Worm (Caenorhabditis elegans): Measurements from ENCODE around the gene C49C3.9.

C49C3.9 gene

DNA sequence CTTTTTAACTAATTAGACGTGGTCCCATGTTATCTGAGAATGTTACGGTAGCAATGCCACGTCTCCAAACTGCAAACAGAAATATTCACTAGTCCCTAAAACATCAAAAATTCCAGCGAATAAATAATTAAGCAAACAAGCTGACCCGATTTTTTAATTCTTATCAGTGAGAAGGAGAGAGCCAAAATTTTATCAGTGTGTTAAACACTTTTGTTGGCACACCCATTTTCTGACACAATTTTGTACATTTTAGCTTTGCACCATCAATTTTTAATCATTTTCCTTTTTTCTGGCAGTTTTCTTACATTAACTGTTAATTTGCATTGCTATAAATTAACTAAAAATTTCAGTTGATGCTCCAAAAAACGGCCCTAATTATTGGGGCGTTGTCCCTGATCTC is 21.7 kb downstream of the C49C3.9 start, which contains the start of gene C49C3.4:
Gene C49C3.4 (plus strand): TSS at position 351 of the 400 bp plus-strand sequence.
- TF ChIP-seq nhr-67 (tag; optimal IDR thresholded peaks at IDR 0.05) (no peak), ceh-82 (tag; optimal IDR thresholded peaks at IDR 0.05) (no peak), pha-4 (tag; optimal IDR thresholded peaks at IDR 0.05) (no peak), lsy-12 (tag; optimal IDR thresholded peaks at IDR 0.05) (no peak), elt-2 (tag; optimal IDR thresholded peaks at IDR 0.05) (peak; percentile 70), ama-1 (optimal IDR thresholded peaks at IDR 0.05) (no peak), sea-2 (GFP tag; optimal IDR thresholded peaks at IDR 0.05) (no peak), mml-1 (tag; optimal IDR thresholded peaks at IDR 0.05) (no peak), snpc-4 (tag; optimal IDR thresholded peaks at IDR 0.05) (no peak), unc-62 (GFP tag; optimal IDR thresholded peaks at IDR 0.05) (no peak), aly-2 (tag; optimal IDR thresholded peaks at IDR 0.05) (no peak), pqm-1 (tag; optimal IDR thresholded peaks at IDR 0.05) (peak; percentile 20), R02D3.7 (tag; optimal IDR thresholded peaks at IDR 0.05) (no peak), ZK546.5 (tag; optimal IDR thresholded peaks at IDR 0.05) (no peak), lin-39 (tag; optimal IDR thresholded peaks at IDR 0.05) (no peak), ztf-11 (tag; optimal IDR thresholded peaks at IDR 0.05) (no peak)

- TF ChIP-seq fkh-10 (GFP tag; optimal IDR thresholded peaks at IDR 0.05) = no peak
- no peak for TF ChIP-seq elt-2 (tag; optimal IDR thresholded peaks at IDR 0.05)
- no peak for TF ChIP-seq pha-4 (tag; optimal IDR thresholded peaks at IDR 0.05)
- TF ChIP-seq elt-1 (tag; optimal IDR thresholded peaks at IDR 0.05) = no peak
- no peak for TF ChIP-seq jun-1 (tag; optimal IDR thresholded peaks at IDR 0.05)
- no peak for TF ChIP-seq ztf-4 (tag; optimal IDR thresholded peaks at IDR 0.05)
- TF ChIP-seq ceh-82 (tag; optimal IDR thresholded peaks at IDR 0.05) = no peak
- TF ChIP-seq lin-39 (tag; optimal IDR thresholded peaks at IDR 0.05) = no peak
- no peak for TF ChIP-seq nhr-12 (tag; optimal IDR thresholded peaks at IDR 0.05)
- no peak for TF ChIP-seq mdl-1 (tag; optimal IDR thresholded peaks at IDR 0.05)
- no peak for TF ChIP-seq aly-2 (tag; optimal IDR thresholded peaks at IDR 0.05)
- TF ChIP-seq lin-15B (tag; optimal IDR thresholded peaks at IDR 0.05) = no peak
- TF ChIP-seq hmg-11 (tag; optimal IDR thresholded peaks at IDR 0.05) = no peak
- no peak for TF ChIP-seq sea-2 (GFP tag; optimal IDR thresholded peaks at IDR 0.05)
- TF ChIP-seq nhr-28 (tag; optimal IDR thresholded peaks at IDR 0.05) = no peak
- TF ChIP-seq ceh-28 (tag; optimal IDR thresholded peaks at IDR 0.05) = no peak
- TF ChIP-seq nhr-43 (tag; optimal IDR thresholded peaks at IDR 0.05; ENCODE audit: poor library complexity, severe bottlenecking) = no peak
- no peak for TF ChIP-seq nfya-1 (tag; optimal IDR thresholded peaks at IDR 0.05; ENCODE audit: insufficient read depth)
- no peak for TF ChIP-seq fkh-2 (tag; optimal IDR thresholded peaks at IDR 0.05)
Observed at ce11 chrIV:17316398-17316797, 25.7 kb downstream of the C49C3.9 start, which contains the start of gene C49C3.20. Gene C49C3.20, minus strand, starts transcription at chrIV:17316498.

- no peak for TF ChIP-seq ztf-11 (tag; optimal IDR thresholded peaks at IDR 0.05)
- no peak for TF ChIP-seq skn-1 (tag; optimal IDR thresholded peaks at IDR 0.05)
Observed at ce11 chrIV:17311842-17312241, 30.3 kb downstream of the C49C3.9 start, which contains the start of gene snf-9. Gene snf-9, plus strand, starts transcription at chrIV:17312142.

- TF ChIP-seq lin-39 (tag; optimal IDR thresholded peaks at IDR 0.05) (no peak), ztf-11 (tag; optimal IDR thresholded peaks at IDR 0.05) (no peak)
Observed at ce11 chrIV:17308211-17308610, 33.9 kb downstream of the C49C3.9 start, which contains the start of gene T28F3.9. Gene T28F3.9, plus strand, starts transcription at chrIV:17308511.

- peak; percentile 26 for TF ChIP-seq elt-2 (tag; optimal IDR thresholded peaks at IDR 0.05)
Observed at ce11 chrIV:17307223-17307622, 34.9 kb downstream of the C49C3.9 start, which contains the start of gene T28F3.8. Gene T28F3.8, minus strand, starts transcription at chrIV:17307323.

ce11 chrIV:17301933-17302332 is 40.2 kb downstream of the C49C3.9 start, which contains the start of gene ifta-2:
Gene ifta-2, minus strand, starts transcription at chrIV:17302033.
- TF ChIP-seq ceh-82 (tag; optimal IDR thresholded peaks at IDR 0.05) = no peak
- TF ChIP-seq elt-2 (tag; optimal IDR thresholded peaks at IDR 0.05) = no peak
- no peak for TF ChIP-seq mml-1 (tag; optimal IDR thresholded peaks at IDR 0.05)
- no peak for TF ChIP-seq sea-2 (GFP tag; optimal IDR thresholded peaks at IDR 0.05)
- no peak for TF ChIP-seq ZK546.5 (tag; optimal IDR thresholded peaks at IDR 0.05)
- TF ChIP-seq nhr-12 (tag; optimal IDR thresholded peaks at IDR 0.05) = no peak
- no peak for TF ChIP-seq skn-1 (tag; optimal IDR thresholded peaks at IDR 0.05)
- no peak for TF ChIP-seq mdl-1 (tag; optimal IDR thresholded peaks at IDR 0.05)
- no peak for TF ChIP-seq nfya-1 (tag; optimal IDR thresholded peaks at IDR 0.05; ENCODE audit: insufficient read depth)
- no peak for TF ChIP-seq pha-4 (tag; optimal IDR thresholded peaks at IDR 0.05)
- no peak for TF ChIP-seq tbx-2 (tag; optimal IDR thresholded peaks at IDR 0.05)
- no peak for TF ChIP-seq fos-1 (tag; optimal IDR thresholded peaks at IDR 0.05)
- no peak for TF ChIP-seq R02D3.7 (tag; optimal IDR thresholded peaks at IDR 0.05)
- TF ChIP-seq elt-1 (tag; optimal IDR thresholded peaks at IDR 0.05) = no peak
- no peak for TF ChIP-seq nhr-237 (tag; optimal IDR thresholded peaks at IDR 0.05)
- TF ChIP-seq egl-5 (tag; optimal IDR thresholded peaks at IDR 0.05) = no peak

Measured in whole organism, L3 larva.